Fruit fly (Drosophila melanogaster): Measurements from ENCODE around the gene Tusp.

dm6 chr3R:27621861-27622260, 14.2 kb downstream of the Tusp start:
- TF ChIP-seq D1 (tag; optimal IDR thresholded peaks at IDR 0.05) (no peak), CG34367 (tag; optimal IDR thresholded peaks at IDR 0.05) (no peak), rn (GFP tag; IDR thresholded peaks at IDR 0.05) (no peak), CG12605 (GFP tag; IDR thresholded peaks at IDR 0.05) (no peak), CG13204 (GFP tag; optimal IDR thresholded peaks at IDR 0.05) (no peak), CG4496 (GFP tag; IDR thresholded peaks at IDR 0.05) (no peak), Ets98B (GFP tag; IDR thresholded peaks at IDR 0.05) (no peak), EcR (GFP tag; optimal IDR thresholded peaks at IDR 0.05) (no peak), fd96Ca (GFP tag; IDR thresholded peaks at IDR 0.05) (no peak), CG15710 (tag; optimal IDR thresholded peaks at IDR 0.05) (peak; percentile 31), CG32121 (GFP tag; IDR thresholded peaks at IDR 0.05) (no peak), CG14655 (GFP tag; optimal IDR thresholded peaks at IDR 0.05) (peak; percentile 4), CG8301 (tag; optimal IDR thresholded peaks at IDR 0.05) (no peak), CG8159 (tag; optimal IDR thresholded peaks at IDR 0.05) (peak; percentile 42)
